Worm (Caenorhabditis elegans) whole organism, L1 larva: Measurements from ENCODE around the gene srh-87.

Experiments used
- C34B4.2 ChIP-seq: sonication (generic microtip); optimal IDR thresholded peaks from 2 replicates; lab custom pipeline; 2017; ENCODE audit warnings: mild to moderate bottlenecking, missing genetic modification characterization, missing compliant biosample characterization
- ceh-63 ChIP-seq: fragments of 200-800 bp; sonication (Bioruptor generic); optimal IDR thresholded peaks from 2 replicates; lab custom pipeline; 2018; ENCODE audit warnings: mild to moderate bottlenecking, missing genetic modification characterization, missing compliant biosample characterization
- unc-62 ChIP-seq: fragments of 150-350 bp; optimal IDR thresholded peaks from 2 replicates; lab custom pipeline; 2014; ENCODE audit warnings: missing biosample characterization, missing genetic modification reagents, missing genetic modification characterization
- vab-15 ChIP-seq: sonication (generic microtip); optimal IDR thresholded peaks from 2 replicates; lab custom pipeline; 2017; ENCODE audit warnings: missing genotype, mild to moderate bottlenecking, missing genetic modification characterization, missing compliant biosample characterization

DNA sequence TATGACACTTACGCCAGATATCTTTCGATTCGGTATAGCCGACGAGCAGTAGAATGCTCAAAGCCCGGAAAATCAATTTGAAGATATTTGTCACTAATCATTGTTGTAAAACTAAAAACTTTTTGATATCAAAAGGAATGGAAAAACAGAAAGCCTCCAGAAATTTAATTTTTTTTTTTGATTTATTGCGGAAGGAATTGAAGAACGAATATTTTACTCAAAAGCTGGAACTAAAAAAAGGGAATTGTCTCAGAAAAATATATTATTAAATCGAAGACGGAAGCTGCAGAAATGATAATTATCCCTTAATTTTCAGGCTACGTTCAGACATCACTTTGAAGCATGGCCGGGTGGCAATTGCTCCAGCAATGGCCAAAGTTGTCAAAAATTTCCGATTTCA lies 1.6 kb downstream of the srh-87 start, which contains the start of gene srw-137:
- TF ChIP-seq vab-15 (no peak), ceh-63 (GFP tag; lab: Kevin White, UChicago) (no peak), unc-62 (GFP tag; lab: Kevin White, UChicago) (no peak), C34B4.2 (tag; lab: Kevin White, UChicago) (no peak)
